1 fruit fly cellular context compared by ENCODE assay signal in genomic region chrX:3372656-3373268, dm6.
TF ChIP-seq lines count a peak whose summit lies in the region.

Myc (plus strand) TSS chrX:3373159.

TF ChIP-seq in whole organism, embryonic, 481 proteins besides CTCF, POLR2A, EP300 and RAD21 (continued from another document):
- no peak for TF ChIP-seq CG30431 (GFP tag; optimal IDR thresholded peaks at IDR 0.05; lab: Kevin White, UChicago)
- no peak for TF ChIP-seq bigmax (GFP tag; optimal IDR thresholded peaks at IDR 0.05; lab: Kevin White, UChicago)
- peak; percentile 36; the same call in 1 of the 4 replicates for TF ChIP-seq Dll (GFP tag; IDR thresholded peaks at IDR 0.05; lab: Robert Waterston, UW; ENCODE audit: partially characterized antibody)
- TF ChIP-seq h (optimal IDR thresholded peaks at IDR 0.05; lab: Kevin White, UChicago): no peak
- TF ChIP-seq D (optimal IDR thresholded peaks at IDR 0.05; lab: Kevin White, UChicago): no peak
- no peak for TF ChIP-seq D (GFP tag; optimal IDR thresholded peaks at IDR 0.05; lab: Kevin White, UChicago)
- TF ChIP-seq CG31441 (GFP tag; IDR thresholded peaks at IDR 0.05; lab: Robert Waterston, UW): no peak
- TF ChIP-seq sisA (GFP tag; IDR thresholded peaks at IDR 0.05; lab: Robert Waterston, UW): no peak
- no peak for TF ChIP-seq CG7963 (GFP tag; IDR thresholded peaks at IDR 0.05; lab: Robert Waterston, UW; ENCODE audit: partially characterized antibody)
- no peak for TF ChIP-seq NC2β (GFP tag; optimal IDR thresholded peaks at IDR 0.05; lab: Kevin White, UChicago)
- TF ChIP-seq CG34422 (GFP tag; IDR thresholded peaks at IDR 0.05; lab: Robert Waterston, UW): peak; percentile 57; the same call in 1 of the 3 replicates
- peak; percentile 6 for TF ChIP-seq CG6854 (GFP tag; optimal IDR thresholded peaks at IDR 0.05; lab: Kevin White, UChicago)
- no peak for TF ChIP-seq Hr3 (GFP tag; optimal IDR thresholded peaks at IDR 0.05; lab: Kevin White, UChicago)
- no peak for TF ChIP-seq pum (GFP tag; optimal IDR thresholded peaks at IDR 0.05; lab: Kevin White, UChicago)
- no peak for TF ChIP-seq CG12299 (tag; optimal IDR thresholded peaks at IDR 0.05; lab: Kevin White, UChicago)
- no peak for TF ChIP-seq so (GFP tag; IDR thresholded peaks at IDR 0.05; lab: Robert Waterston, UW)
- peak; percentile 10 for TF ChIP-seq CG13894 (tag; optimal IDR thresholded peaks at IDR 0.05; lab: Kevin White, UChicago)
- TF ChIP-seq eve (GFP tag; optimal IDR thresholded peaks at IDR 0.05; lab: Kevin White, UChicago): no peak
- TF ChIP-seq Hmx (GFP tag; optimal IDR thresholded peaks at IDR 0.05; lab: Kevin White, UChicago): no peak
- no peak for TF ChIP-seq CG1603 (tag; optimal IDR thresholded peaks at IDR 0.05; lab: Kevin White, UChicago)
- no peak for TF ChIP-seq Oaz (GFP tag; IDR thresholded peaks at IDR 0.05; lab: Robert Waterston, UW)
- no peak for TF ChIP-seq CG17359 (tag; optimal IDR thresholded peaks at IDR 0.05; lab: Kevin White, UChicago)
- peak; percentile 46; the same call in 1 of the 3 replicates for TF ChIP-seq CG34224 (GFP tag; IDR thresholded peaks at IDR 0.05; lab: Robert Waterston, UW; ENCODE audit: partially characterized antibody)
- no peak for TF ChIP-seq CG32772 (GFP tag; IDR thresholded peaks at IDR 0.05; lab: Robert Waterston, UW)
- TF ChIP-seq mld (GFP tag; IDR thresholded peaks at IDR 0.05; lab: Robert Waterston, UW; ENCODE audit: partially characterized antibody): peak; percentile 23; the same call in 1 of the 3 replicates
- no peak for TF ChIP-seq CG14710 (tag; optimal IDR thresholded peaks at IDR 0.05; lab: Kevin White, UChicago)
- TF ChIP-seq Asciz (GFP tag; optimal IDR thresholded peaks at IDR 0.05; lab: Kevin White, UChicago): peak; percentile 12
- TF ChIP-seq sc (optimal IDR thresholded peaks at IDR 0.05; lab: Kevin White, UChicago): no peak
- no peak for TF ChIP-seq sc (GFP tag; optimal IDR thresholded peaks at IDR 0.05; lab: Kevin White, UChicago)
- 0 out of 2 replicates have a peak, but pooled peaks have one; percentile 44 for TF ChIP-seq CG11696 (GFP tag; IDR thresholded peaks at IDR 0.05; lab: Robert Waterston, UW)
- peak; percentile 96 for TF ChIP-seq z (GFP tag; IDR thresholded peaks at IDR 0.05; lab: Robert Waterston, UW)
- no peak for TF ChIP-seq ranshi (GFP tag; IDR thresholded peaks at IDR 0.05; lab: Robert Waterston, UW)
- TF ChIP-seq CG4360 (GFP tag; IDR thresholded peaks at IDR 0.05; lab: Robert Waterston, UW): no peak
- peak; percentile 12 for TF ChIP-seq Meics (GFP tag; optimal IDR thresholded peaks at IDR 0.05; lab: Kevin White, UChicago)
- TF ChIP-seq Med (GFP tag; lab: Kevin White, UChicago): peak; percentile 78
- TF ChIP-seq lov (optimal IDR thresholded peaks at IDR 0.05; lab: Kevin White, UChicago): no peak
- no peak for TF ChIP-seq lov (GFP tag; IDR thresholded peaks at IDR 0.05; lab: Robert Waterston, UW)
- no peak for TF ChIP-seq Lhr (GFP tag; optimal IDR thresholded peaks at IDR 0.05; lab: Kevin White, UChicago)
- no peak for TF ChIP-seq CG10366 (GFP tag; IDR thresholded peaks at IDR 0.05; lab: Robert Waterston, UW)
- TF ChIP-seq CG15479 (GFP tag; optimal IDR thresholded peaks at IDR 0.05; lab: Kevin White, UChicago): no peak
- no peak for TF ChIP-seq gem (tag; optimal IDR thresholded peaks at IDR 0.05; lab: Kevin White, UChicago)
- no peak for TF ChIP-seq CG10267 (tag; optimal IDR thresholded peaks at IDR 0.05; lab: Kevin White, UChicago)
- peak; percentile 2 for TF ChIP-seq nau (GFP tag; optimal IDR thresholded peaks at IDR 0.05; lab: Kevin White, UChicago)
- no peak for TF ChIP-seq da (GFP tag; optimal IDR thresholded peaks at IDR 0.05; lab: Kevin White, UChicago)
- no peak for TF ChIP-seq dati (GFP tag; IDR thresholded peaks at IDR 0.05; lab: Robert Waterston, UW)
- TF ChIP-seq pros (GFP tag; optimal IDR thresholded peaks at IDR 0.05; lab: Kevin White, UChicago): no peak
- TF ChIP-seq Ravus (GFP tag; IDR thresholded peaks at IDR 0.05; lab: Robert Waterston, UW): no peak
- TF ChIP-seq caup (GFP tag; optimal IDR thresholded peaks at IDR 0.05; lab: Kevin White, UChicago; ENCODE audit: severe bottlenecking): peak; percentile 3
- no peak for TF ChIP-seq Xbp1 (GFP tag; optimal IDR thresholded peaks at IDR 0.05; lab: Kevin White, UChicago)
- no peak for TF ChIP-seq CG2875 (GFP tag; optimal IDR thresholded peaks at IDR 0.05; lab: Kevin White, UChicago)
- TF ChIP-seq ac (GFP tag; optimal IDR thresholded peaks at IDR 0.05; lab: Kevin White, UChicago): no peak
- no peak for TF ChIP-seq corto (GFP tag; optimal IDR thresholded peaks at IDR 0.05; lab: Kevin White, UChicago)
- peak; percentile 82 for TF ChIP-seq chm (GFP tag; IDR thresholded peaks at IDR 0.05; lab: Robert Waterston, UW)
- no peak for TF ChIP-seq CG31388 (GFP tag; optimal IDR thresholded peaks at IDR 0.05; lab: Kevin White, UChicago)
- TF ChIP-seq Sry-β (GFP tag; optimal IDR thresholded peaks at IDR 0.05; lab: Kevin White, UChicago): no peak
- TF ChIP-seq CG10543 (GFP tag; optimal IDR thresholded peaks at IDR 0.05; lab: Kevin White, UChicago): no peak
- TF ChIP-seq tx (GFP tag; optimal IDR thresholded peaks at IDR 0.05; lab: Kevin White, UChicago): no peak
- no peak for TF ChIP-seq Atf6 (GFP tag; IDR thresholded peaks at IDR 0.05; lab: Robert Waterston, UW)
- no peak for TF ChIP-seq ara (GFP tag; IDR thresholded peaks at IDR 0.05; lab: Robert Waterston, UW)
- TF ChIP-seq Fer3 (tag; optimal IDR thresholded peaks at IDR 0.05; lab: Kevin White, UChicago): no peak
- peak; percentile 42; the same call in 1 of the 2 replicates for TF ChIP-seq NFAT (GFP tag; IDR thresholded peaks at IDR 0.05; lab: Robert Waterston, UW)
- peak; percentile 93 to 97 for TF ChIP-seq Trl (optimal IDR thresholded peaks at IDR 0.05; lab: Kevin White, UChicago)
- peak; percentile 58 for TF ChIP-seq Trl (GFP tag; optimal IDR thresholded peaks at IDR 0.05; lab: Kevin White, UChicago)
- TF ChIP-seq NC2α (GFP tag; optimal IDR thresholded peaks at IDR 0.05; lab: Kevin White, UChicago): no peak
- TF ChIP-seq lab (GFP tag; optimal IDR thresholded peaks at IDR 0.05; lab: Kevin White, UChicago): peak; percentile 19
- TF ChIP-seq unpg (GFP tag; optimal IDR thresholded peaks at IDR 0.05; lab: Kevin White, UChicago): no peak
- no peak for TF ChIP-seq HLH3B (GFP tag; IDR thresholded peaks at IDR 0.05; lab: Robert Waterston, UW)
- TF ChIP-seq CG8478 (optimal IDR thresholded peaks at IDR 0.05; lab: Kevin White, UChicago): no peak
- TF ChIP-seq ap (GFP tag; IDR thresholded peaks at IDR 0.05; lab: Robert Waterston, UW): no peak
- TF ChIP-seq Gug (GFP tag; IDR thresholded peaks at IDR 0.05; lab: Robert Waterston, UW): no peak
- no peak for TF ChIP-seq vfl (GFP tag; optimal IDR thresholded peaks at IDR 0.05; lab: Kevin White, UChicago)
- no peak for TF ChIP-seq CG6689 (GFP tag; IDR thresholded peaks at IDR 0.05; lab: Robert Waterston, UW)
- TF ChIP-seq Spps (tag; optimal IDR thresholded peaks at IDR 0.05; lab: Kevin White, UChicago): no peak
- no peak for TF ChIP-seq kay (GFP tag; optimal IDR thresholded peaks at IDR 0.05; lab: Kevin White, UChicago)
- TF ChIP-seq CG13424 (tag; optimal IDR thresholded peaks at IDR 0.05; lab: Kevin White, UChicago): no peak
- TF ChIP-seq oc (tag; optimal IDR thresholded peaks at IDR 0.05; lab: Kevin White, UChicago): no peak
- TF ChIP-seq CG2889 (GFP tag; IDR thresholded peaks at IDR 0.05; lab: Robert Waterston, UW): no peak
- no peak for TF ChIP-seq CG31224 (GFP tag; IDR thresholded peaks at IDR 0.05; lab: Robert Waterston, UW)
- TF ChIP-seq Deaf1 (tag; optimal IDR thresholded peaks at IDR 0.05; lab: Kevin White, UChicago): no peak
- no peak for TF ChIP-seq Ada2b (GFP tag; IDR thresholded peaks at IDR 0.05; lab: Robert Waterston, UW)
- no peak for TF ChIP-seq Mrtf (GFP tag; IDR thresholded peaks at IDR 0.05; lab: Robert Waterston, UW)
- no peak; the same call in 1 of the 2 replicates for TF ChIP-seq Drgx (GFP tag; IDR thresholded peaks at IDR 0.05; lab: Robert Waterston, UW)
- TF ChIP-seq schlank (tag; optimal IDR thresholded peaks at IDR 0.05; lab: Kevin White, UChicago): no peak
- no peak for TF ChIP-seq Atf-2 (GFP tag; optimal IDR thresholded peaks at IDR 0.05; lab: Kevin White, UChicago)
- TF ChIP-seq Dip3 (GFP tag; optimal IDR thresholded peaks at IDR 0.05; lab: Kevin White, UChicago): no peak
- TF ChIP-seq tio (GFP tag; optimal IDR thresholded peaks at IDR 0.05; lab: Kevin White, UChicago): no peak
- no peak for TF ChIP-seq shn (GFP tag; optimal IDR thresholded peaks at IDR 0.05; lab: Kevin White, UChicago)
- TF ChIP-seq CG10462 (GFP tag; optimal IDR thresholded peaks at IDR 0.05; lab: Kevin White, UChicago): no peak
- TF ChIP-seq tup (GFP tag; optimal IDR thresholded peaks at IDR 0.05; lab: Kevin White, UChicago): no peak
- no peak for TF ChIP-seq repo (GFP tag; optimal IDR thresholded peaks at IDR 0.05; lab: Kevin White, UChicago)
- no peak for TF ChIP-seq stc (GFP tag; IDR thresholded peaks at IDR 0.05; lab: Robert Waterston, UW)
- TF ChIP-seq CG8290 (GFP tag; optimal IDR thresholded peaks at IDR 0.05; lab: Kevin White, UChicago): no peak
- peak in 1 of 2 experiments; percentile 26 for TF ChIP-seq CG8290 (tag; optimal IDR thresholded peaks at IDR 0.05; lab: Kevin White, UChicago)
- no peak for TF ChIP-seq CG6175 (GFP tag; IDR thresholded peaks at IDR 0.05; lab: Robert Waterston, UW)
- no peak for TF ChIP-seq scrt (GFP tag; optimal IDR thresholded peaks at IDR 0.05; lab: Kevin White, UChicago)
- no peak for TF ChIP-seq H15 (GFP tag; IDR thresholded peaks at IDR 0.05; lab: Robert Waterston, UW)
- peak; percentile 26; the same call in 1 of the 2 replicates for TF ChIP-seq Adf1 (GFP tag; IDR thresholded peaks at IDR 0.05; lab: Robert Waterston, UW)
- TF ChIP-seq CG6654 (GFP tag; optimal IDR thresholded peaks at IDR 0.05; lab: Kevin White, UChicago): no peak
- TF ChIP-seq CG13775 (GFP tag; optimal IDR thresholded peaks at IDR 0.05; lab: Kevin White, UChicago): no peak
- TF ChIP-seq gt (GFP tag; IDR thresholded peaks at IDR 0.05; lab: Robert Waterston, UW): no peak
- no peak for TF ChIP-seq CG8765 (GFP tag; IDR thresholded peaks at IDR 0.05; lab: Robert Waterston, UW)
- no peak for TF ChIP-seq HHEX (GFP tag; optimal IDR thresholded peaks at IDR 0.05; lab: Kevin White, UChicago)
- TF ChIP-seq CG10209 (GFP tag; optimal IDR thresholded peaks at IDR 0.05; lab: Kevin White, UChicago): no peak
- TF ChIP-seq CG3847 (GFP tag; IDR thresholded peaks at IDR 0.05; lab: Robert Waterston, UW): no peak
- TF ChIP-seq CG7987 (GFP tag; optimal IDR thresholded peaks at IDR 0.05; lab: Kevin White, UChicago): peak; percentile 35
- no peak for TF ChIP-seq al (GFP tag; IDR thresholded peaks at IDR 0.05; lab: Robert Waterston, UW)
- no peak for TF ChIP-seq sima (GFP tag; optimal IDR thresholded peaks at IDR 0.05; lab: Kevin White, UChicago)
- TF ChIP-seq HLH54F (GFP tag; optimal IDR thresholded peaks at IDR 0.05; lab: Kevin White, UChicago): no peak
- TF ChIP-seq pnt (GFP tag; optimal IDR thresholded peaks at IDR 0.05; lab: Kevin White, UChicago): no peak
- TF ChIP-seq CG11093 (GFP tag; IDR thresholded peaks at IDR 0.05; lab: Robert Waterston, UW): no peak
- no peak for TF ChIP-seq CG7556 (GFP tag; optimal IDR thresholded peaks at IDR 0.05; lab: Kevin White, UChicago)
- no peak for TF ChIP-seq CG7271 (tag; optimal IDR thresholded peaks at IDR 0.05; lab: Kevin White, UChicago)
- TF ChIP-seq crol (GFP tag; IDR thresholded peaks at IDR 0.05; lab: Robert Waterston, UW): no peak
- no peak for TF ChIP-seq CG2202 (tag; optimal IDR thresholded peaks at IDR 0.05; lab: Kevin White, UChicago)
- no peak for TF ChIP-seq CG17912 (GFP tag; optimal IDR thresholded peaks at IDR 0.05; lab: Kevin White, UChicago)
- TF ChIP-seq CG3407 (GFP tag; optimal IDR thresholded peaks at IDR 0.05; lab: Kevin White, UChicago): no peak
- TF ChIP-seq Camta (GFP tag; optimal IDR thresholded peaks at IDR 0.05; lab: Kevin White, UChicago): no peak
- no peak for TF ChIP-seq Atf3 (GFP tag; optimal IDR thresholded peaks at IDR 0.05; lab: Kevin White, UChicago)
- TF ChIP-seq grn (GFP tag; optimal IDR thresholded peaks at IDR 0.05; lab: Kevin White, UChicago): no peak
- no peak for TF ChIP-seq CG12744 (GFP tag; optimal IDR thresholded peaks at IDR 0.05; lab: Kevin White, UChicago)
- no peak for TF ChIP-seq ab (GFP tag; optimal IDR thresholded peaks at IDR 0.05; lab: Kevin White, UChicago)
- TF ChIP-seq CG7745 (tag; optimal IDR thresholded peaks at IDR 0.05; lab: Kevin White, UChicago): peak; percentile 10
- TF ChIP-seq CG2678 (tag; optimal IDR thresholded peaks at IDR 0.05; lab: Kevin White, UChicago): no peak
- TF ChIP-seq phol (tag; optimal IDR thresholded peaks at IDR 0.05; lab: Kevin White, UChicago): no peak
- TF ChIP-seq jigr1 (GFP tag; IDR thresholded peaks at IDR 0.05; lab: Robert Waterston, UW): no peak
- no peak for TF ChIP-seq Bdp1 (GFP tag; optimal IDR thresholded peaks at IDR 0.05; lab: Kevin White, UChicago)
